Fruit fly (Drosophila melanogaster) whole organism, embryonic: ENCODE results near the gene Rab19.
A peak's percentile ranks its signal among the peaks of the same experiment; 100 is the strongest.

ENCODE experiments used
- ATbp ChIP-seq: fragments of 200-800 bp; sonication (Bioruptor generic); optimal IDR thresholded peaks from 2 replicates; lab custom pipeline; 2017; ENCODE audit warnings: missing biosample characterization, mild to moderate bottlenecking, missing genetic modification characterization, missing genetic modification reagents
- B-H2 ChIP-seq: fragments of 200-800 bp; sonication (Bioruptor generic); optimal IDR thresholded peaks from 2 replicates; lab custom pipeline; 2018; ENCODE audit warnings: missing biosample characterization, mild to moderate bottlenecking, missing genetic modification characterization
- CG10431 ChIP-seq: fragments of 200-800 bp; sonication (Bioruptor generic); optimal IDR thresholded peaks from 3 replicates; lab custom pipeline; 2018; ENCODE audit warnings: missing biosample characterization, mild to moderate bottlenecking, missing genetic modification characterization
- CG10543 ChIP-seq: fragments of 200-800 bp; sonication (Bioruptor generic); optimal IDR thresholded peaks from 3 replicates; lab custom pipeline; 2017; ENCODE audit warnings: missing biosample characterization, mild to moderate bottlenecking, missing genetic modification characterization, moderate library complexity
- CG11723 ChIP-seq: fragments of 200-800 bp; sonication (Bioruptor generic); optimal IDR thresholded peaks from 2 replicates; lab custom pipeline; 2017; ENCODE audit warnings: missing biosample characterization, mild to moderate bottlenecking, missing genetic modification characterization
- CG12236 ChIP-seq: fragments of 200-800 bp; sonication (Bioruptor generic); optimal IDR thresholded peaks from 2 replicates; lab custom pipeline; 2016; ENCODE audit warnings: missing biosample characterization, missing genetic modification characterization
- CG12659 ChIP-seq: fragments of 200-800 bp; sonication (Bioruptor generic); optimal IDR thresholded peaks from 3 replicates; lab custom pipeline; 2017; ENCODE audit warnings: mild to moderate bottlenecking, missing biosample characterization, missing genetic modification reagents, missing genetic modification characterization
- CG14710 ChIP-seq: fragments of 200-800 bp; sonication (Bioruptor generic); optimal IDR thresholded peaks from 3 replicates; lab custom pipeline; 2019; ENCODE audit warnings: missing biosample characterization, mild to moderate bottlenecking, missing genetic modification characterization, moderate library complexity
- CG15601 ChIP-seq: fragments of 200-800 bp; sonication (Bioruptor generic); optimal IDR thresholded peaks from 3 replicates; lab custom pipeline; 2019; ENCODE audit warnings: missing biosample characterization, mild to moderate bottlenecking, missing genetic modification characterization, moderate library complexity
- CG1602 ChIP-seq: fragments of 200-800 bp; sonication (Bioruptor generic); optimal IDR thresholded peaks from 3 replicates; lab custom pipeline; 2016; ENCODE audit warnings: missing biosample characterization, missing genetic modification characterization
- CG16813 ChIP-seq: fragments of 200-800 bp; sonication (Bioruptor generic); IDR thresholded peaks from 3 replicates; pipeline ENCODE4 v1.3.6; 2022; ENCODE audit warnings: missing biosample characterization, missing genetic modification characterization; ENCODE audit not compliant: partially characterized antibody
- CG16863 ChIP-seq: fragments of 200-800 bp; sonication (Bioruptor generic); optimal IDR thresholded peaks from 3 replicates; lab custom pipeline; 2016; ENCODE audit warnings: missing biosample characterization, missing genetic modification characterization
- CG17186 ChIP-seq: fragments of 200-800 bp; sonication (Bioruptor generic); optimal IDR thresholded peaks from 3 replicates; lab custom pipeline; 2017; ENCODE audit warnings: missing biosample characterization, missing genetic modification reagents, missing genetic modification characterization
- CG32767 ChIP-seq: fragments of 200-800 bp; sonication (Bioruptor generic); IDR thresholded peaks from 2 replicates; pipeline ENCODE4 v1.3.6; 2022; ENCODE audit warnings: missing biosample characterization, missing genetic modification characterization
- CG33213 ChIP-seq: fragments of 200-800 bp; sonication (Bioruptor generic); optimal IDR thresholded peaks from 3 replicates; lab custom pipeline; 2016; ENCODE audit warnings: missing biosample characterization, missing genetic modification characterization
- CG33557 ChIP-seq: fragments of 200-800 bp; sonication (Bioruptor generic); optimal IDR thresholded peaks from 2 replicates; lab custom pipeline; 2019; ENCODE audit warnings: missing biosample characterization, mild to moderate bottlenecking, missing genetic modification characterization, moderate library complexity
- CG34224 ChIP-seq: fragments of 200-800 bp; sonication (Bioruptor generic); IDR thresholded peaks from 3 replicates; pipeline ENCODE4 v1.3.6; 2022; ENCODE audit warnings: missing biosample characterization, missing genetic modification characterization; ENCODE audit not compliant: partially characterized antibody
- CG8281 ChIP-seq: fragments of 200-800 bp; sonication (Bioruptor generic); optimal IDR thresholded peaks from 2 replicates; lab custom pipeline; 2018; ENCODE audit warnings: missing biosample characterization, mild to moderate bottlenecking, missing genetic modification characterization, moderate library complexity
- CG8290 ChIP-seq, 3 experiments: fragments of 200-800 bp; sonication (Bioruptor generic); optimal IDR thresholded peaks; 2 replicates each; lab custom pipeline; 2016 to 2019; ENCODE audit warnings: missing biosample characterization in 3 of 3, missing genetic modification characterization in 3 of 3, mild to moderate bottlenecking in 2 of 3, moderate library complexity in 1 of 3
- CoRest ChIP-seq: fragments of 200-800 bp; sonication (Bioruptor generic); optimal IDR thresholded peaks from 3 replicates; lab custom pipeline; 2018; ENCODE audit warnings: missing biosample characterization, mild to moderate bottlenecking, missing genetic modification characterization, moderate library complexity
- Dref ChIP-seq: fragments of 200-800 bp; sonication (Bioruptor generic); IDR thresholded peaks from 2 replicates; pipeline ENCODE4 v1.3.6; 2022; ENCODE audit warnings: missing biosample characterization, missing genetic modification characterization
- Drgx ChIP-seq: fragments of 200-800 bp; sonication (Bioruptor generic); IDR thresholded peaks from 2 replicates; pipeline ENCODE4 v1.3.6; 2022; ENCODE audit warnings: missing biosample characterization, missing genetic modification characterization
- H2.0 ChIP-seq: fragments of 200-800 bp; sonication (Bioruptor generic); IDR thresholded peaks from 2 replicates; pipeline ENCODE4 v1.3.6; 2022; ENCODE audit warnings: missing biosample characterization, missing genetic modification characterization
- Lpt ChIP-seq: fragments of >200 bp; optimal IDR thresholded peaks from 2 replicates; lab custom pipeline; 2018; ENCODE audit warnings: missing biosample characterization, missing genetic modification characterization
- Med ChIP-seq: fragments of 200-800 bp; sonication (Bioruptor generic); peaks from one replicate; lab custom pipeline; 2016; ENCODE audit warnings: missing biosample characterization, missing genetic modification characterization, mild to moderate bottlenecking, inconsistent platforms, moderate library complexity
- Poxn ChIP-seq: fragments of 200-800 bp; sonication (Bioruptor generic); IDR thresholded peaks from 2 replicates; pipeline ENCODE4 v1.3.6; 2022; ENCODE audit warnings: missing biosample characterization, missing genetic modification characterization
- Rfx ChIP-seq: fragments of 200-800 bp; sonication (Bioruptor generic); IDR thresholded peaks from 2 replicates; pipeline ENCODE4 v1.3.6; 2022; ENCODE audit warnings: missing biosample characterization, missing genetic modification characterization
- Sin3A ChIP-seq: fragments of >200 bp; optimal IDR thresholded peaks from 2 replicates; lab custom pipeline; 2018
- Sox100B ChIP-seq: fragments of 200-800 bp; sonication (Bioruptor generic); optimal IDR thresholded peaks from 3 replicates; lab custom pipeline; 2018; ENCODE audit warnings: missing biosample characterization, mild to moderate bottlenecking, missing genetic modification characterization
- Sry-δ ChIP-seq: fragments of 200-800 bp; sonication (Bioruptor generic); optimal IDR thresholded peaks from 2 replicates; lab custom pipeline; 2016; ENCODE audit warnings: missing biosample characterization, missing genetic modification characterization
- Vsx1 ChIP-seq: fragments of 200-800 bp; sonication (Bioruptor generic); optimal IDR thresholded peaks from 2 replicates; lab custom pipeline; 2017; ENCODE audit warnings: missing biosample characterization, mild to moderate bottlenecking, missing genetic modification characterization, missing genetic modification reagents
- crp ChIP-seq, 2 experiments: fragments of 200-800 bp; sonication (Bioruptor generic); optimal IDR thresholded peaks; 2 replicates in 1 of 2; 3 replicates in 1 of 2; lab custom pipeline; 2017; ENCODE audit warnings: missing biosample characterization in 2 of 2, missing genetic modification characterization in 2 of 2, mild to moderate bottlenecking in 1 of 2, moderate library complexity in 1 of 2
- gfzf ChIP-seq: fragments of 200-800 bp; sonication (Bioruptor generic); optimal IDR thresholded peaks from 2 replicates; lab custom pipeline; 2016; ENCODE audit warnings: missing biosample characterization, mild to moderate bottlenecking, missing genetic modification characterization, moderate library complexity
- gro ChIP-seq: fragments of 200-800 bp; sonication (Bioruptor generic); optimal IDR thresholded peaks from 2 replicates; lab custom pipeline; 2016; ENCODE audit warnings: missing biosample characterization, missing genetic modification characterization
- lab ChIP-seq: fragments of 200-800 bp; sonication (Bioruptor generic); optimal IDR thresholded peaks from 3 replicates; lab custom pipeline; 2017; ENCODE audit warnings: missing biosample characterization, missing genetic modification characterization, mild to moderate bottlenecking, moderate library complexity, missing genetic modification reagents
- lilli ChIP-seq: fragments of 200-800 bp; sonication (Bioruptor generic); optimal IDR thresholded peaks from 3 replicates; lab custom pipeline; 2016; ENCODE audit warnings: missing biosample characterization, missing genetic modification characterization
- lola ChIP-seq, 3 experiments: fragments of >200 bp in 2 of 3; fragments of 200-800 bp in 1 of 3; sonication (Bioruptor generic) in 1 of 3; optimal IDR thresholded peaks; 2 replicates each; lab custom pipeline; 2017 to 2019; ENCODE audit warnings: missing biosample characterization in 3 of 3, missing genetic modification characterization in 3 of 3, mild to moderate bottlenecking in 1 of 3, moderate library complexity in 1 of 3
- phol ChIP-seq: fragments of 200-800 bp; sonication (Bioruptor generic); optimal IDR thresholded peaks from 3 replicates; lab custom pipeline; 2018; ENCODE audit warnings: missing biosample characterization, mild to moderate bottlenecking, missing genetic modification characterization, moderate library complexity
- pzg ChIP-seq: fragments of 200-800 bp; sonication (Bioruptor generic); optimal IDR thresholded peaks from 3 replicates; lab custom pipeline; 2018; ENCODE audit warnings: missing biosample characterization, mild to moderate bottlenecking, missing genetic modification characterization, moderate library complexity
- rib ChIP-seq: fragments of 200-800 bp; sonication (Bioruptor generic); IDR thresholded peaks from 2 replicates; pipeline ENCODE4 v1.3.6; 2022; ENCODE audit warnings: missing biosample characterization, missing genetic modification characterization
- sd ChIP-seq: fragments of 200-800 bp; sonication (Bioruptor generic); optimal IDR thresholded peaks from 3 replicates; lab custom pipeline; 2018; ENCODE audit warnings: missing biosample characterization, mild to moderate bottlenecking, missing genetic modification characterization, moderate library complexity
- sens ChIP-seq: fragments of 200-800 bp; sonication (Bioruptor generic); peaks from one replicate; lab custom pipeline; 2016; ENCODE audit warnings: missing biosample characterization, missing genetic modification characterization
- sna ChIP-seq: fragments of 200-800 bp; sonication (Bioruptor generic); IDR thresholded peaks from 2 replicates; pipeline ENCODE4 v1.3.6; 2022; ENCODE audit warnings: missing biosample characterization, missing genetic modification characterization; ENCODE audit not compliant: partially characterized antibody
- sob ChIP-seq: fragments of 200-800 bp; sonication (Bioruptor generic); IDR thresholded peaks from 2 replicates; pipeline ENCODE4 v1.3.6; 2022; ENCODE audit warnings: missing biosample characterization, missing genetic modification characterization
- stwl ChIP-seq: fragments of 200-800 bp; sonication (Bioruptor generic); optimal IDR thresholded peaks from 3 replicates; lab custom pipeline; 2018; ENCODE audit warnings: missing biosample characterization, mild to moderate bottlenecking, missing genetic modification characterization, moderate library complexity
- trem ChIP-seq: fragments of 200-800 bp; optimal IDR thresholded peaks from 3 replicates; lab custom pipeline; 2019; ENCODE audit warnings: missing biosample characterization, mild to moderate bottlenecking, missing genetic modification characterization, moderate library complexity
- trh ChIP-seq: fragments of 200-800 bp; sonication (Bioruptor generic); optimal IDR thresholded peaks from 2 replicates; lab custom pipeline; 2016; ENCODE audit warnings: missing biosample characterization, missing genetic modification characterization
- unc-4 ChIP-seq: fragments of 200-800 bp; sonication (Bioruptor generic); IDR thresholded peaks from 2 replicates; pipeline ENCODE4 v1.3.6; 2022; ENCODE audit warnings: missing biosample characterization, missing genetic modification characterization; ENCODE audit not compliant: partially characterized antibody
- usp ChIP-seq: fragments of >200 bp; optimal IDR thresholded peaks from 2 replicates; lab custom pipeline; 2017; ENCODE audit warnings: missing biosample characterization, missing genetic modification characterization

The Rab19 gene

DNA sequence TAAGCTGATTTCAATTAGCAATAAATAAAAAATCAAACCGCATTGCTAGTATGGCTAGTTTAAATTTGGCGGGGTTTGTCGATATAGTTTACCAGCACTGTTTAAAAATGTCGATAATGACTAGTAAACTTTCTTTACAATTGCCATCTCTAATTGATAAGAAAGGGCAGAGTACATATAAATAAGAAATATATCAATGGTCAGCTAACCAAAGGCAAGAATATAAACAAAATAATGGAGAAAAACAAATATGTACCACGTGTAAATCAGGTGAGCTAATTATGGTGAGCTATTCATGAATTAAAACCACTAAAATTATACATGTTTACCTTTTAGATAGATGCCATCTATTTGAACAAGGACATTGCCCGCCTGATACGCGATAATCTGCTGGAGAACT is 42.1 kb downstream of the Rab19 start, which contains the start of gene Pex2 (continued):
- TF ChIP-seq Lpt (GFP tag; lab: Kevin White, UChicago) (no peak), crp (GFP tag; optimal IDR thresholded peaks at IDR 0.05; lab: Kevin White, UChicago) (peak in 1 of 2 experiments; percentile 18), sob (GFP tag; lab: Robert Waterston, UW) (peak; percentile 8; the same call in 1 of the 2 replicates), Sox100B (GFP tag; lab: Kevin White, UChicago) (peak; percentile 5), CG10543 (GFP tag; lab: Kevin White, UChicago) (no peak), lola (GFP tag; optimal IDR thresholded peaks at IDR 0.05; lab: Kevin White, UChicago) (no peak), CG1602 (GFP tag; lab: Kevin White, UChicago) (no peak), sna (peak; percentile 34; the same call in 1 of the 2 replicates), CG12236 (GFP tag; lab: Kevin White, UChicago) (no peak), rib (no peak), phol (tag; lab: Kevin White, UChicago) (peak; percentile 91), CG11723 (GFP tag; lab: Kevin White, UChicago) (no peak), CG32767 (GFP tag; lab: Robert Waterston, UW) (0 out of 2 replicates have a peak, but pooled peaks have one; percentile 14), gfzf (GFP tag; lab: Kevin White, UChicago) (peak; percentile 8), Dref (GFP tag; lab: Robert Waterston, UW) (peak; percentile 66), trem (tag; lab: Kevin White, UChicago) (peak; percentile 36), unc-4 (GFP tag; lab: Robert Waterston, UW) (0 out of 2 replicates have a peak, but pooled peaks have one; percentile 25), CG33213 (GFP tag; lab: Kevin White, UChicago) (peak; percentile 13), CG8290 (GFP tag; optimal IDR thresholded peaks at IDR 0.05; lab: Kevin White, UChicago) (peak; percentile 2), CG8290 (tag; optimal IDR thresholded peaks at IDR 0.05; lab: Kevin White, UChicago) (no peak), CG33557 (no peak), Poxn (no peak), CG16863 (GFP tag; lab: Kevin White, UChicago) (no peak), stwl (peak; percentile 95), gro (GFP tag; lab: Kevin White, UChicago) (peak; percentile 55), Med (peak; percentile 84), CG8281 (tag; lab: Kevin White, UChicago) (no peak), Drgx (GFP tag; lab: Robert Waterston, UW) (0 out of 2 replicates have a peak, but pooled peaks have one; percentile 23), pzg (GFP tag; lab: Kevin White, UChicago) (peak; percentile 64), CG16813 (GFP tag; lab: Robert Waterston, UW) (0 out of 3 replicates have a peak, but pooled peaks have one; percentile 31), Vsx1 (GFP tag; lab: Kevin White, UChicago) (peak; percentile 2), ATbp (GFP tag; lab: Kevin White, UChicago) (no peak), CG12659 (GFP tag; lab: Kevin White, UChicago) (peak; percentile 52), lilli (GFP tag; lab: Kevin White, UChicago) (peak; percentile 25), H2.0 (GFP tag; lab: Robert Waterston, UW) (no peak), sens (peak; percentile 78), trh (GFP tag; lab: Kevin White, UChicago) (no peak), sd (tag; lab: Kevin White, UChicago) (peak; percentile 16), CG10431 (GFP tag; lab: Kevin White, UChicago) (no peak), CG14710 (tag; lab: Kevin White, UChicago) (peak; percentile 66), CoRest (tag; lab: Kevin White, UChicago) (peak; percentile 20), usp (GFP tag; lab: Kevin White, UChicago) (no peak), B-H2 (GFP tag; lab: Kevin White, UChicago) (peak; percentile 71), Rfx (GFP tag; lab: Robert Waterston, UW) (peak; percentile 23; the same call in 1 of the 2 replicates), lab (GFP tag; lab: Kevin White, UChicago) (peak; percentile 30), CG15601 (tag; lab: Kevin White, UChicago) (peak; percentile 21), CG17186 (GFP tag; lab: Kevin White, UChicago) (no peak), Sin3A (lab: Kevin White, UChicago) (no peak), Sry-δ (peak; percentile 84), CG34224 (GFP tag; lab: Robert Waterston, UW) (peak; percentile 34; the same call in 1 of the 3 replicates)
